Fruit fly (Drosophila melanogaster) whole organism, embryonic: ENCODE measurements around the gene CG31792.

ENCODE experiments used
- ATbp ChIP-seq: fragments of 200-800 bp; sonication (Bioruptor generic); optimal IDR thresholded peaks from 2 replicates; lab custom pipeline; 2017; ENCODE audit warnings: missing biosample characterization, mild to moderate bottlenecking, missing genetic modification characterization, missing genetic modification reagents
- B-H2 ChIP-seq: fragments of 200-800 bp; sonication (Bioruptor generic); optimal IDR thresholded peaks from 2 replicates; lab custom pipeline; 2018; ENCODE audit warnings: missing biosample characterization, mild to moderate bottlenecking, missing genetic modification characterization
- CG10209 ChIP-seq: fragments of 200-800 bp; sonication (Bioruptor generic); optimal IDR thresholded peaks from 3 replicates; lab custom pipeline; 2017; ENCODE audit warnings: missing biosample characterization, mild to moderate bottlenecking, missing genetic modification characterization, missing genetic modification reagents
- CG11695 ChIP-seq: fragments of 200-800 bp; sonication (Bioruptor generic); IDR thresholded peaks from 3 replicates; pipeline ENCODE4 v1.3.6; 2022; ENCODE audit warnings: missing biosample characterization, missing genetic modification characterization
- CG11723 ChIP-seq: fragments of 200-800 bp; sonication (Bioruptor generic); optimal IDR thresholded peaks from 2 replicates; lab custom pipeline; 2017; ENCODE audit warnings: missing biosample characterization, mild to moderate bottlenecking, missing genetic modification characterization
- CG1233 ChIP-seq: fragments of 200-800 bp; sonication (Bioruptor generic); optimal IDR thresholded peaks from 4 replicates; lab custom pipeline; 2018; ENCODE audit warnings: missing biosample characterization, mild to moderate bottlenecking, missing genetic modification characterization
- CG12391 ChIP-seq: fragments of 200-800 bp; sonication (Bioruptor generic); optimal IDR thresholded peaks from 3 replicates; lab custom pipeline; 2018; ENCODE audit warnings: missing biosample characterization, mild to moderate bottlenecking, missing genetic modification characterization, moderate library complexity
- CG13296 ChIP-seq: fragments of 200-800 bp; sonication (Bioruptor generic); optimal IDR thresholded peaks from 3 replicates; lab custom pipeline; 2018; ENCODE audit warnings: missing biosample characterization, mild to moderate bottlenecking, missing genetic modification characterization
- CG14441 ChIP-seq: fragments of 200-800 bp; sonication (Bioruptor generic); IDR thresholded peaks from 2 replicates; pipeline ENCODE4 v1.3.6; 2022; ENCODE audit warnings: missing biosample characterization, missing genetic modification characterization
- CG14860 ChIP-seq: fragments of 200-800 bp; sonication (Bioruptor generic); IDR thresholded peaks from 3 replicates; pipeline ENCODE4 v1.3.6; 2022; ENCODE audit warnings: missing biosample characterization, missing genetic modification characterization; ENCODE audit not compliant: partially characterized antibody
- CG15011 ChIP-seq: fragments of 200-800 bp; sonication (Bioruptor generic); optimal IDR thresholded peaks from 3 replicates; lab custom pipeline; 2018; ENCODE audit warnings: missing biosample characterization, mild to moderate bottlenecking, missing genetic modification characterization
- CG16815 ChIP-seq: fragments of 200-800 bp; sonication (Bioruptor generic); optimal IDR thresholded peaks from 3 replicates; lab custom pipeline; 2017; ENCODE audit warnings: missing biosample characterization, mild to moderate bottlenecking, missing genetic modification characterization
- CG17829 ChIP-seq: fragments of 200-800 bp; optimal IDR thresholded peaks from 2 replicates; lab custom pipeline; 2019; ENCODE audit warnings: missing biosample characterization, mild to moderate bottlenecking, missing genetic modification characterization, moderate library complexity
- CG1792 ChIP-seq: fragments of 200-800 bp; sonication (Bioruptor generic); optimal IDR thresholded peaks from 2 replicates; lab custom pipeline; 2016; ENCODE audit warnings: missing biosample characterization, missing genetic modification characterization
- CG2116 ChIP-seq: fragments of 200-800 bp; sonication (Bioruptor generic); optimal IDR thresholded peaks from 3 replicates; lab custom pipeline; 2018; ENCODE audit warnings: missing biosample characterization, mild to moderate bottlenecking, missing genetic modification characterization
- CG2712 ChIP-seq: fragments of 200-800 bp; optimal IDR thresholded peaks from 3 replicates; lab custom pipeline; 2019; ENCODE audit warnings: missing biosample characterization, mild to moderate bottlenecking, missing genetic modification characterization, moderate library complexity
- CG33213 ChIP-seq: fragments of 200-800 bp; sonication (Bioruptor generic); optimal IDR thresholded peaks from 3 replicates; lab custom pipeline; 2016; ENCODE audit warnings: missing biosample characterization, missing genetic modification characterization
- CG3838 ChIP-seq: fragments of 200-800 bp; sonication (Bioruptor generic); optimal IDR thresholded peaks from 3 replicates; lab custom pipeline; 2016; ENCODE audit warnings: missing biosample characterization, missing genetic modification characterization
- CG4617 ChIP-seq: fragments of 200-800 bp; sonication (Bioruptor generic); optimal IDR thresholded peaks from 3 replicates; lab custom pipeline; 2016; ENCODE audit warnings: missing biosample characterization, missing genetic modification characterization, borderline replicate concordance
- CG5245 ChIP-seq: fragments of 200-800 bp; sonication (Bioruptor generic); optimal IDR thresholded peaks from 3 replicates; lab custom pipeline; 2016; ENCODE audit warnings: missing biosample characterization, missing genetic modification characterization
- CG8359 ChIP-seq: fragments of 200-800 bp; sonication (Bioruptor generic); optimal IDR thresholded peaks from 2 replicates; lab custom pipeline; 2017; ENCODE audit warnings: missing biosample characterization, mild to moderate bottlenecking, missing genetic modification characterization, borderline replicate concordance
- CG8765 ChIP-seq: fragments of 200-800 bp; sonication (Bioruptor generic); IDR thresholded peaks from 2 replicates; pipeline ENCODE4 v1.3.6; 2022; ENCODE audit warnings: missing biosample characterization, missing genetic modification characterization
- CG9215 ChIP-seq: fragments of 200-800 bp; sonication (Bioruptor generic); IDR thresholded peaks from 2 replicates; pipeline ENCODE4 v1.3.6; 2022; ENCODE audit warnings: missing biosample characterization, missing genetic modification characterization
- CG9609 ChIP-seq: fragments of 200-800 bp; sonication (Bioruptor generic); optimal IDR thresholded peaks from 3 replicates; lab custom pipeline; 2016; ENCODE audit warnings: missing biosample characterization, missing genetic modification characterization
- CG9876 ChIP-seq: fragments of 200-800 bp; sonication (Bioruptor generic); optimal IDR thresholded peaks from 2 replicates; lab custom pipeline; 2016; ENCODE audit warnings: missing biosample characterization, missing genetic modification characterization
- CG9932 ChIP-seq: fragments of 200-800 bp; sonication (Bioruptor generic); IDR thresholded peaks from 2 replicates; pipeline ENCODE4 v1.3.6; 2022; ENCODE audit warnings: missing biosample characterization, missing genetic modification characterization
- CoRest ChIP-seq: fragments of 200-800 bp; sonication (Bioruptor generic); optimal IDR thresholded peaks from 3 replicates; lab custom pipeline; 2018; ENCODE audit warnings: missing biosample characterization, mild to moderate bottlenecking, missing genetic modification characterization, moderate library complexity
- E2f2 ChIP-seq: fragments of 200-800 bp; sonication (Bioruptor generic); IDR thresholded peaks from 2 replicates; pipeline ENCODE4 v1.3.6; 2022; ENCODE audit warnings: missing biosample characterization, missing genetic modification characterization
- Fer3 ChIP-seq: fragments of 200-800 bp; sonication (Bioruptor generic); optimal IDR thresholded peaks from 2 replicates; lab custom pipeline; 2018; ENCODE audit warnings: missing biosample characterization, mild to moderate bottlenecking, missing genetic modification characterization, moderate library complexity
- HLH54F ChIP-seq: fragments of 200-800 bp; sonication (Bioruptor generic); optimal IDR thresholded peaks from 3 replicates; lab custom pipeline; 2016; ENCODE audit warnings: missing biosample characterization, missing genetic modification characterization
- Meics ChIP-seq: fragments of 200-800 bp; sonication (Bioruptor generic); optimal IDR thresholded peaks from 2 replicates; lab custom pipeline; 2017; ENCODE audit warnings: missing biosample characterization, mild to moderate bottlenecking, missing genetic modification characterization
- Nf-YC ChIP-seq: fragments of 200-800 bp; optimal IDR thresholded peaks from 3 replicates; lab custom pipeline; 2019; ENCODE audit warnings: missing biosample characterization, mild to moderate bottlenecking, missing genetic modification characterization, moderate library complexity
- Oli ChIP-seq: fragments of 200-800 bp; sonication (Bioruptor generic); optimal IDR thresholded peaks from 2 replicates; lab custom pipeline; 2018; ENCODE audit warnings: missing biosample characterization, mild to moderate bottlenecking, missing genetic modification characterization, moderate library complexity
- Ptx1 ChIP-seq: fragments of 200-800 bp; sonication (Bioruptor generic); IDR thresholded peaks from 2 replicates; pipeline ENCODE4 v1.3.6; 2022; ENCODE audit warnings: missing biosample characterization, missing genetic modification characterization
- Side ChIP-seq: fragments of 200-800 bp; sonication (Bioruptor generic); optimal IDR thresholded peaks from 2 replicates; lab custom pipeline; 2016; ENCODE audit warnings: missing biosample characterization, missing genetic modification characterization
- Sry-β ChIP-seq: fragments of 200-800 bp; sonication (Bioruptor generic); optimal IDR thresholded peaks from 2 replicates; lab custom pipeline; 2018; ENCODE audit warnings: missing biosample characterization, mild to moderate bottlenecking, missing genetic modification characterization, moderate library complexity
- Sry-δ ChIP-seq: fragments of 200-800 bp; sonication (Bioruptor generic); optimal IDR thresholded peaks from 2 replicates; lab custom pipeline; 2016; ENCODE audit warnings: missing biosample characterization, missing genetic modification characterization
- bab2 ChIP-seq: fragments of 200-800 bp; sonication (Bioruptor generic); optimal IDR thresholded peaks from 2 replicates; lab custom pipeline; 2016; ENCODE audit warnings: missing biosample characterization, missing genetic modification characterization
- bigmax ChIP-seq: fragments of 200-800 bp; sonication (Bioruptor generic); optimal IDR thresholded peaks from 2 replicates; lab custom pipeline; 2018; ENCODE audit warnings: missing biosample characterization, mild to moderate bottlenecking, missing genetic modification characterization
- cato ChIP-seq: fragments of 200-800 bp; sonication (Bioruptor generic); optimal IDR thresholded peaks from 2 replicates; lab custom pipeline; 2016; ENCODE audit warnings: missing biosample characterization, missing genetic modification characterization, borderline replicate concordance
- crol ChIP-seq: fragments of 200-800 bp; sonication (Bioruptor generic); IDR thresholded peaks from 2 replicates; pipeline ENCODE4 v1.3.6; 2022; ENCODE audit warnings: missing biosample characterization, missing genetic modification characterization
- esg ChIP-seq: fragments of 200-800 bp; sonication (Bioruptor generic); conservative IDR thresholded peaks from 2 replicates; pipeline ENCODE4 v1.3.6; 2022; ENCODE audit warnings: missing biosample characterization, missing genetic modification characterization
- exex ChIP-seq: fragments of 200-800 bp; sonication (Bioruptor generic); optimal IDR thresholded peaks from 4 replicates; lab custom pipeline; 2018; ENCODE audit warnings: missing biosample characterization, mild to moderate bottlenecking, missing genetic modification characterization, moderate library complexity
- ftz-f1 ChIP-seq: fragments of 200-800 bp; sonication (Bioruptor generic); optimal IDR thresholded peaks from 2 replicates; lab custom pipeline; 2016; ENCODE audit warnings: missing biosample characterization, missing genetic modification characterization
- ken ChIP-seq: fragments of 200-800 bp; sonication (Bioruptor generic); IDR thresholded peaks from 3 replicates; pipeline ENCODE4 v1.3.6; 2022; ENCODE audit warnings: missing biosample characterization, missing genetic modification characterization
- nmo ChIP-seq: fragments of 200-800 bp; sonication (Bioruptor generic); optimal IDR thresholded peaks from 2 replicates; lab custom pipeline; 2018; ENCODE audit warnings: missing biosample characterization, mild to moderate bottlenecking, missing genetic modification characterization, moderate library complexity
- otp ChIP-seq: fragments of 200-800 bp; sonication (Bioruptor generic); IDR thresholded peaks from 3 replicates; pipeline ENCODE4, ENCODE4 v1.3.6; 2022; ENCODE audit warnings: missing biosample characterization, missing genetic modification characterization
- sd ChIP-seq: fragments of 200-800 bp; sonication (Bioruptor generic); optimal IDR thresholded peaks from 3 replicates; lab custom pipeline; 2018; ENCODE audit warnings: missing biosample characterization, mild to moderate bottlenecking, missing genetic modification characterization, moderate library complexity
- trh ChIP-seq: fragments of 200-800 bp; sonication (Bioruptor generic); optimal IDR thresholded peaks from 2 replicates; lab custom pipeline; 2016; ENCODE audit warnings: missing biosample characterization, missing genetic modification characterization

The CG31792 gene

DNA sequence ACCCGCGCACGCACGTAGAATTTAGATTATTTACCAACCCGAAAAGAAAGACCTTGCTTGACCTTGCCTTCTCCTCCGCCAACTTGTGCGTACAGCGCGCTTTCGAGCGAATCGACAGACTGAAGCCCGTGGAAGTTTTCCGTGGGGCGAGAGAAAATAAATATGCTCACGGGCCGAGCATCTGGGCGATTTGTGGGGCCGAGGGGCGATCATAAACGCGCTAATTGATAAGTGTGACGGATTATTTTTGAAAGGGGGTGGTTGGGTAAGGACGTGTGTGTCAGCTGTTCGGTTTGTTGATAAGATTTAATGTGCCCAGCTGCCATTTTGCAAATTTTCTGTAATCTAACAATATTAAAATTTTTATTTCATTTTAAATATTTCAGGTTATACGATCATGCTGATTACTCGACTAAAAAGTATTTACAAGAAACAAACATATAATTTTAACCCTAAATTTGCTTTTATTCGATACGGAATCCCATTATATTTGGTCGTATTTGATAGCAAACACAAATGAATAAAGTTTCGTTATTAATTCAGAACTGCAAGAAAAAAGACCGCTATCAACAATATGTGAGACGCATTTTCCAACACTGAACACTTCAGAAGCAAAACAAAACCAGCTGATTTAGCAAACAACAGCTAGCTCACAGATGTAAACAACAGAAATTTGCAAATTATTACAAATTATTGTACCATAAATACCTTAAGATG lies 23.0 kb upstream of the CG31792 start, which contains the start of the genes L2HGDH and CG10431 (continued):
- TF ChIP-seq exex (tag; lab: Kevin White, UChicago) = peak; percentile 93
- TF ChIP-seq HLH54F = peak; percentile 28
- TF ChIP-seq CG10209 (GFP tag; lab: Kevin White, UChicago) = peak; percentile 30
- peak; percentile 39 for TF ChIP-seq CG1233 (GFP tag; lab: Kevin White, UChicago)
- peak; percentile 20 for TF ChIP-seq CG8359 (GFP tag; lab: Kevin White, UChicago)
- no peak for TF ChIP-seq CG9609 (GFP tag; lab: Kevin White, UChicago)
- peak; percentile 25 for TF ChIP-seq ATbp (GFP tag; lab: Kevin White, UChicago)
- peak; percentile 7 for TF ChIP-seq CG3838 (GFP tag; lab: Kevin White, UChicago)
- no peak for TF ChIP-seq CG33213 (GFP tag; lab: Kevin White, UChicago)
- peak; percentile 77 for TF ChIP-seq CG2712
- peak; percentile 73 for TF ChIP-seq CG13296 (GFP tag; lab: Kevin White, UChicago)
- peak; percentile 72 for TF ChIP-seq Meics
- TF ChIP-seq CG11695 = no peak
- TF ChIP-seq otp (GFP tag; lab: Robert Waterston, UW) = peak; percentile 89
- TF ChIP-seq CG8765 (GFP tag; lab: Robert Waterston, UW) = no peak
- peak; percentile 7 for TF ChIP-seq Side (GFP tag; lab: Kevin White, UChicago)
- TF ChIP-seq ken = 0 out of 3 replicates have a peak, but pooled peaks have one; percentile 51
- peak; percentile 95 for TF ChIP-seq ftz-f1 (GFP tag; lab: Kevin White, UChicago)
- TF ChIP-seq bigmax = peak; percentile 83
- no peak for TF ChIP-seq trh (GFP tag; lab: Kevin White, UChicago)
- no peak for TF ChIP-seq CG14860 (GFP tag; lab: Robert Waterston, UW)
- 0 out of 2 replicates have a peak, but pooled peaks have one; percentile 30 for TF ChIP-seq esg
- TF ChIP-seq CG1792 (GFP tag; lab: Kevin White, UChicago) = peak; percentile 5
- TF ChIP-seq crol (GFP tag; lab: Robert Waterston, UW) = peak; percentile 99
- peak; percentile 11 for TF ChIP-seq Fer3
- TF ChIP-seq CG16815 (GFP tag; lab: Kevin White, UChicago) = no peak
- no peak for TF ChIP-seq Sry-β (GFP tag; lab: Kevin White, UChicago)
- TF ChIP-seq CG4617 = no peak
- TF ChIP-seq B-H2 (GFP tag; lab: Kevin White, UChicago) = peak; percentile 49
- TF ChIP-seq CG2116 (GFP tag; lab: Kevin White, UChicago) = peak; percentile 72
- peak; percentile 18 for TF ChIP-seq bab2
- peak; percentile 8; the same call in 1 of the 2 replicates for TF ChIP-seq CG9215 (GFP tag; lab: Robert Waterston, UW)
- TF ChIP-seq CG15011 (GFP tag; lab: Kevin White, UChicago) = peak; percentile 2
- TF ChIP-seq Sry-δ (GFP tag; lab: Kevin White, UChicago) = peak; percentile 35
- no peak for TF ChIP-seq CG5245 (GFP tag; lab: Kevin White, UChicago)
- TF ChIP-seq CG12391 (tag; lab: Kevin White, UChicago) = peak; percentile 85
- TF ChIP-seq E2f2 (GFP tag; lab: Robert Waterston, UW) = 0 out of 2 replicates have a peak, but pooled peaks have one; percentile 28
- TF ChIP-seq Ptx1 (GFP tag; lab: Robert Waterston, UW) = peak; percentile 60
- peak; percentile 40; the same call in 1 of the 2 replicates for TF ChIP-seq CG14441 (GFP tag; lab: Robert Waterston, UW)
- peak; percentile 62 for TF ChIP-seq sd (tag; lab: Kevin White, UChicago)
- peak; percentile 51 for TF ChIP-seq cato (GFP tag; lab: Kevin White, UChicago)
- TF ChIP-seq Nf-YC (tag; lab: Kevin White, UChicago) = peak; percentile 67
- peak; percentile 67 for TF ChIP-seq CG9932
- peak; percentile 78 for TF ChIP-seq nmo (GFP tag; lab: Kevin White, UChicago)
- TF ChIP-seq CG17829 = peak; percentile 77
- TF ChIP-seq CoRest (tag; lab: Kevin White, UChicago) = peak; percentile 79
- TF ChIP-seq Oli = peak; percentile 53
- no peak for TF ChIP-seq CG9876 (GFP tag; lab: Kevin White, UChicago)
- TF ChIP-seq CG11723 (GFP tag; lab: Kevin White, UChicago) = peak; percentile 37
